Fruit fly (Drosophila melanogaster): ENCODE measurements around the gene C15.

dm6 chr3R:21459948-21460347 lies 39.8 kb upstream of the C15 start:
- no peak for TF ChIP-seq CG32264 (GFP tag; optimal IDR thresholded peaks at IDR 0.05)
- no peak for TF ChIP-seq woc (GFP tag; optimal IDR thresholded peaks at IDR 0.05)
